Worm (Caenorhabditis elegans) whole organism, early embryonic: ENCODE results near the gene lido-9.

ENCODE experiments used
- flt-1 ChIP-seq: fragments of 200-800 bp; sonication (Bioruptor generic); IDR thresholded peaks from 2 replicates; pipeline ENCODE4 v1.3.6; 2022; ENCODE audit warnings: missing genetic modification characterization, missing compliant biosample characterization
- scrt-1 ChIP-seq: fragments of 200-800 bp; sonication (Bioruptor generic); IDR thresholded peaks from 2 replicates; pipeline ENCODE4 v1.3.6; 2022; ENCODE audit warnings: missing genetic modification characterization, missing compliant biosample characterization
- tbx-11 ChIP-seq: fragments of 200-800 bp; sonication (Bioruptor generic); IDR thresholded peaks from 2 replicates; pipeline ENCODE4 v1.3.6; 2022; ENCODE audit warnings: missing genetic modification characterization, missing compliant biosample characterization
- tra-4 ChIP-seq: sonication (generic microtip); optimal IDR thresholded peaks from 2 replicates; lab custom pipeline; 2017; ENCODE audit warnings: missing genetic modification characterization, missing compliant biosample characterization

- no peak for TF ChIP-seq tra-4 (tag; lab: Kevin White, UChicago)
- no peak for TF ChIP-seq flt-1
- TF ChIP-seq scrt-1 (GFP tag; lab: Robert Waterston, UW) = no peak
- no peak for TF ChIP-seq tbx-11 (GFP tag; lab: Robert Waterston, UW)
Measured at ce11 chrII:3024655-3025054, 24.1 kb downstream of the lido-9 start.
